Worm (Caenorhabditis elegans) whole organism, young adult: ENCODE results near the gene F21D9.11.

ENCODE experiments used
- B0336.3 ChIP-seq: fragments of 200-800 bp; sonication (Bioruptor generic); IDR thresholded peaks from 2 replicates; pipeline ENCODE4 v1.3.6; 2022; ENCODE audit warnings: missing genetic modification characterization, missing compliant biosample characterization
- D2030.7 ChIP-seq: fragments of 200-800 bp; sonication (Bioruptor generic); IDR thresholded peaks from 2 replicates; pipeline ENCODE4 v1.3.6; 2022; ENCODE audit warnings: missing genetic modification reagents, missing genetic modification characterization, missing compliant biosample characterization
- F22D6.2 ChIP-seq: sonication (generic microtip); optimal IDR thresholded peaks from 2 replicates; lab custom pipeline; 2016; ENCODE audit warnings: mild to moderate bottlenecking, missing genetic modification characterization, missing compliant biosample characterization
- F57A8.1 ChIP-seq: fragments of 200-800 bp; sonication (Bioruptor generic); optimal IDR thresholded peaks from 2 replicates; lab custom pipeline; 2018; ENCODE audit warnings: mild to moderate bottlenecking, missing genetic modification characterization, moderate library complexity, missing compliant biosample characterization
- F57C9.4 ChIP-seq: sonication (generic microtip); optimal IDR thresholded peaks from 2 replicates; lab custom pipeline; 2017; ENCODE audit warnings: mild to moderate bottlenecking, missing genetic modification characterization, missing compliant biosample characterization
- Y56A3A.18 ChIP-seq: fragments of 200-800 bp; sonication (Bioruptor generic); IDR thresholded peaks from 2 replicates; pipeline ENCODE4 v1.3.6; 2022; ENCODE audit warnings: missing genetic modification reagents, missing genetic modification characterization, missing compliant biosample characterization
- Y95B8A.8 ChIP-seq: fragments of 200-800 bp; sonication (Bioruptor generic); IDR thresholded peaks from 2 replicates; pipeline ENCODE4 v1.3.6; 2022; ENCODE audit warnings: missing genetic modification reagents, missing genetic modification characterization, missing compliant biosample characterization
- attf-5 ChIP-seq: fragments of 200-800 bp; sonication (Bioruptor generic); optimal IDR thresholded peaks from 2 replicates; lab custom pipeline; 2018; ENCODE audit warnings: mild to moderate bottlenecking, missing genetic modification characterization, missing compliant biosample characterization
- ceh-58 ChIP-seq: fragments of 200-800 bp; sonication (Bioruptor generic); IDR thresholded peaks from 2 replicates; pipeline ENCODE4 v1.3.6; 2022; ENCODE audit warnings: missing genetic modification characterization, missing compliant biosample characterization
- ceh-91 ChIP-seq: fragments of 200-800 bp; sonication (Bioruptor generic); IDR thresholded peaks from 2 replicates; pipeline ENCODE4 v1.3.6; 2022; ENCODE audit warnings: missing genetic modification reagents, missing genetic modification characterization, missing compliant biosample characterization
- ekl-4 ChIP-seq: fragments of 200-800 bp; sonication (Bioruptor generic); IDR thresholded peaks from 2 replicates; pipeline ENCODE4 v1.3.6; 2022; ENCODE audit warnings: missing genetic modification reagents, missing genetic modification characterization, missing compliant biosample characterization
- gei-17 ChIP-seq: fragments of 200-800 bp; sonication (Bioruptor generic); optimal IDR thresholded peaks from 2 replicates; lab custom pipeline; 2018; ENCODE audit warnings: mild to moderate bottlenecking, missing genetic modification characterization, missing compliant biosample characterization
- hrde-1 ChIP-seq: sonication (generic microtip); optimal IDR thresholded peaks from 2 replicates; lab custom pipeline; 2016; ENCODE audit warnings: missing genetic modification characterization, mild to moderate bottlenecking, missing compliant biosample characterization, moderate library complexity, missing genotype, missing genetic modification reagents, borderline replicate concordance
- lin-26 ChIP-seq: fragments of 200-800 bp; sonication (Bioruptor generic); IDR thresholded peaks from 2 replicates; pipeline ENCODE4 v1.3.6; 2022; ENCODE audit warnings: missing genetic modification reagents, missing genetic modification characterization, missing compliant biosample characterization
- lin-40 ChIP-seq: sonication (generic microtip); optimal IDR thresholded peaks from 2 replicates; lab custom pipeline; 2016; ENCODE audit warnings: missing genetic modification characterization, mild to moderate bottlenecking, missing compliant biosample characterization, missing genotype, missing genetic modification reagents
- lin-54 ChIP-seq: fragments of 200-800 bp; sonication (Bioruptor generic); optimal IDR thresholded peaks from 2 replicates; lab custom pipeline; 2018; ENCODE audit warnings: mild to moderate bottlenecking, missing genetic modification characterization, missing compliant biosample characterization
- lir-1 ChIP-seq: fragments of 200-800 bp; sonication (Bioruptor generic); conservative IDR thresholded peaks from 2 replicates; pipeline ENCODE4 v1.3.6; 2022; ENCODE audit warnings: missing genetic modification reagents, missing genetic modification characterization, missing compliant biosample characterization
- lsy-27 ChIP-seq: sonication (generic microtip); optimal IDR thresholded peaks from 2 replicates; lab custom pipeline; 2017; ENCODE audit warnings: missing genetic modification characterization, mild to moderate bottlenecking, missing compliant biosample characterization, antibody characterized with exemption, missing genotype, borderline replicate concordance; ENCODE audit not compliant: insufficient read depth
- mes-4 ChIP-seq: sonication (generic microtip); optimal IDR thresholded peaks from 2 replicates; lab custom pipeline; 2016; ENCODE audit warnings: missing genotype, missing genetic modification characterization, missing compliant biosample characterization
- mxl-1 ChIP-seq: sonication (generic microtip); optimal IDR thresholded peaks from 2 replicates; lab custom pipeline; 2016; ENCODE audit warnings: missing genetic modification characterization, missing compliant biosample characterization
- nfya-2 ChIP-seq: fragments of 200-800 bp; sonication (Bioruptor generic); IDR thresholded peaks from 2 replicates; pipeline ENCODE4 v1.3.6; 2022; ENCODE audit warnings: missing genetic modification reagents, missing genetic modification characterization, missing compliant biosample characterization
- rec-8 ChIP-seq, 2 experiments: sonication (generic microtip); optimal IDR thresholded peaks; 2 replicates each; lab custom pipeline; 2016; ENCODE audit warnings: mild to moderate bottlenecking in 2 of 2, missing genetic modification characterization in 2 of 2, missing genetic modification reagents in 2 of 2, missing genotype in 2 of 2, missing biosample characterization in 1 of 2, missing compliant biosample characterization in 1 of 2, moderate library complexity in 1 of 2
- rpc-1 ChIP-seq, 2 experiments: fragments of 150-350 bp in 1 of 2; sonication (generic microtip) in 1 of 2; optimal IDR thresholded peaks; 2 replicates each; lab custom pipeline; 2014 to 2018; ENCODE audit warnings: missing biosample characterization in 1 of 2, missing genetic modification characterization in 1 of 2, missing genetic modification reagents in 1 of 2, missing genotype in 1 of 2
- snpc-1.1 ChIP-seq: sonication (generic microtip); optimal IDR thresholded peaks from 2 replicates; lab custom pipeline; 2017; ENCODE audit warnings: missing genetic modification characterization, mild to moderate bottlenecking, missing compliant biosample characterization, antibody characterized with exemption, moderate library complexity, missing genotype, missing genetic modification reagents; ENCODE audit not compliant: insufficient read depth
- snpc-3.4 ChIP-seq: sonication (generic microtip); optimal IDR thresholded peaks from 2 replicates; lab custom pipeline; 2017; ENCODE audit warnings: missing genetic modification characterization, mild to moderate bottlenecking, missing compliant biosample characterization, antibody characterized with exemption, moderate library complexity, missing genotype, missing genetic modification reagents
- snpc-4 ChIP-seq, 5 experiments: fragments of 150-350 bp in 1 of 5; sonication (generic microtip) in 4 of 5; optimal IDR thresholded peaks; 2 replicates each; lab custom pipeline; 2014 to 2018; ENCODE audit warnings: missing genetic modification characterization in 5 of 5, missing biosample characterization in 3 of 5, antibody characterized with exemption in 2 of 5, mild to moderate bottlenecking in 2 of 5, missing compliant biosample characterization in 2 of 5, missing genotype in 2 of 5, moderate library complexity in 2 of 5, missing genetic modification reagents in 1 of 5
- somi-1 ChIP-seq: fragments of 200-800 bp; sonication (Bioruptor generic); optimal IDR thresholded peaks from 2 replicates; lab custom pipeline; 2018; ENCODE audit warnings: mild to moderate bottlenecking, missing genetic modification characterization, missing compliant biosample characterization
- sptf-2 ChIP-seq: fragments of 200-800 bp; sonication (Bioruptor generic); optimal IDR thresholded peaks from 2 replicates; lab custom pipeline; 2018; ENCODE audit warnings: mild to moderate bottlenecking, missing genetic modification characterization, missing compliant biosample characterization
- tlf-1 ChIP-seq: fragments of 200-800 bp; sonication (Bioruptor generic); optimal IDR thresholded peaks from 2 replicates; lab custom pipeline; 2018; ENCODE audit warnings: mild to moderate bottlenecking, missing genetic modification characterization, missing compliant biosample characterization
- unc-62 ChIP-seq: fragments of 150-350 bp; optimal IDR thresholded peaks from 2 replicates; lab custom pipeline; 2014; ENCODE audit warnings: missing biosample characterization, missing genetic modification reagents, missing genetic modification characterization
- xnd-1 ChIP-seq: sonication (generic microtip); optimal IDR thresholded peaks from 2 replicates; lab custom pipeline; 2016; ENCODE audit warnings: missing genotype, missing genetic modification reagents, missing genetic modification characterization, missing compliant biosample characterization
- ztf-18 ChIP-seq: sonication (generic microtip); optimal IDR thresholded peaks from 2 replicates; lab custom pipeline; 2016; ENCODE audit warnings: missing genotype, mild to moderate bottlenecking, missing genetic modification characterization, missing compliant biosample characterization
- ztf-22 ChIP-seq: fragments of 200-800 bp; sonication (Bioruptor generic); optimal IDR thresholded peaks from 2 replicates; lab custom pipeline; 2018; ENCODE audit warnings: mild to moderate bottlenecking, missing genetic modification characterization, moderate library complexity, missing compliant biosample characterization
- ztf-28 ChIP-seq: fragments of 200-800 bp; sonication (Bioruptor generic); IDR thresholded peaks from 2 replicates; pipeline ENCODE4 v1.3.6; 2022; ENCODE audit warnings: missing genetic modification reagents, missing genetic modification characterization, missing compliant biosample characterization
- ztf-3 ChIP-seq: fragments of 200-800 bp; sonication (Bioruptor generic); optimal IDR thresholded peaks from 2 replicates; lab custom pipeline; 2018; ENCODE audit warnings: mild to moderate bottlenecking, missing genetic modification characterization, missing compliant biosample characterization

F21D9.11 gene

ce11 chrV:19237204-19237603 lies 14.7 kb upstream of the F21D9.11 start, which contains the start of gene fbxb-2:
fbxb-2 (minus strand) TSS chrV:19237304.
- no peak for TF ChIP-seq mxl-1 (tag; lab: Kevin White, UChicago)
- TF ChIP-seq tlf-1 (GFP tag; lab: Kevin White, UChicago): no peak
- no peak for TF ChIP-seq B0336.3 (GFP tag; lab: Robert Waterston, UW)
- no peak for TF ChIP-seq somi-1
- no peak for TF ChIP-seq lin-26 (GFP tag; lab: Robert Waterston, UW)
- no peak for TF ChIP-seq D2030.7
- TF ChIP-seq ztf-3 (GFP tag; lab: Kevin White, UChicago): no peak
- no peak for TF ChIP-seq xnd-1
- TF ChIP-seq ztf-18 (tag; lab: Kevin White, UChicago): no peak
- TF ChIP-seq ceh-58 (GFP tag; lab: Robert Waterston, UW): no peak
- no peak for TF ChIP-seq snpc-3.4
- no peak for TF ChIP-seq Y95B8A.8 (GFP tag; lab: Robert Waterston, UW)
- no peak for TF ChIP-seq ztf-28 (GFP tag; lab: Robert Waterston, UW)
- TF ChIP-seq unc-62: no peak
- no peak for TF ChIP-seq rpc-1 (optimal IDR thresholded peaks at IDR 0.05; lab: Kevin White, UChicago)
- TF ChIP-seq rpc-1 (tag; optimal IDR thresholded peaks at IDR 0.05; lab: Kevin White, UChicago): no peak

DNA sequence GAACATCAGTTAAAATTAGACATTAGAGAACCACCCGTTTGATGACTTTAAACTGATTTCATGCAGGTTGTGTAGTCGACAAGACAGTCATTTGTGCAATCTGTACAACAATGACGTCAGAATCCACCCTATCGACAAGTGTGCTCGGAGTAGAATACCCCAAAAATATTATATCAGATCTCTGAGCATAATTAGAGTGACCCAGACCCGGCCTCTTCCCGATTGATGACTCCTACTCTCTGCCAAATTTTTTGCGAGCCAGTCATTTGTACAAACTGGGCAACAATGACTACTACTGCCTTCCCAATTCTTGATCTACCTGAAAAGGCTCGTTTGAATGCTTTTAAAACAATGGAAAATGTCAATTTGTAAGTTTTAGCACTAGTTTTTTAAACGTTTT lies 11.8 kb upstream of the F21D9.11 start, which contains the start of the genes fbxb-115 and fbxb-1:
Gene fbxb-115, minus strand, starts transcription at position 101 of the 400 bp plus-strand sequence.
Gene fbxb-1, plus strand, starts transcription at position 226 of the 400 bp plus-strand sequence.
- TF ChIP-seq ceh-91 (GFP tag; lab: Robert Waterston, UW): no peak
- no peak for TF ChIP-seq lsy-27
- TF ChIP-seq F57A8.1: no peak
- TF ChIP-seq lir-1 (GFP tag; lab: Robert Waterston, UW): no peak

DNA sequence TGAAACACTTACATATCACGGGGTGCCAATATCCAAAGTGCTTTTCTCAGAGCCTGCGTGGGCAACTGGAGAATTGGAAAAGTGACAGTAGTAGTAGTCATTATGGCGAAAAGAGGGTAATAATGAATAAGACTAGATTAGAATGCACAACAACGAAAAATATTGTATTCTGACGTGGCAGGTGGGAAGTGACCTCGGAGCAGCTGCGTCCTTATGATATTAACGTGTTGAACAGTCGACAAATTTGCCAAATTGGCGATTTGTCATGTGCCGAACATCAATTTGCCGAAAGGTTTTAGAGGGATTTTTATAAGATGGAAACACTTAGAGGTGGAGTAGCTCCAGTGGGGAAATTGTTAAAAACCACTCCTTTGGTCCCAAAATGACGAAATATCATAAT lies 961 bp upstream of the F21D9.11 start, which contains the start of gene str-81:
Gene str-81, minus strand, starts transcription at position 101 of the 400 bp plus-strand sequence.
- no peak for TF ChIP-seq ceh-58 (GFP tag; lab: Robert Waterston, UW)

- TF ChIP-seq snpc-3.4 (no peak), ekl-4 (GFP tag; lab: Robert Waterston, UW) (no peak), lin-54 (GFP tag; lab: Kevin White, UChicago) (no peak)
Observed at ce11 chrV:19253520-19253919, 1.6 kb downstream of the F21D9.11 start, which contains the start of gene F21D9.4. F21D9.4 (plus strand) TSS chrV:19253820.

DNA sequence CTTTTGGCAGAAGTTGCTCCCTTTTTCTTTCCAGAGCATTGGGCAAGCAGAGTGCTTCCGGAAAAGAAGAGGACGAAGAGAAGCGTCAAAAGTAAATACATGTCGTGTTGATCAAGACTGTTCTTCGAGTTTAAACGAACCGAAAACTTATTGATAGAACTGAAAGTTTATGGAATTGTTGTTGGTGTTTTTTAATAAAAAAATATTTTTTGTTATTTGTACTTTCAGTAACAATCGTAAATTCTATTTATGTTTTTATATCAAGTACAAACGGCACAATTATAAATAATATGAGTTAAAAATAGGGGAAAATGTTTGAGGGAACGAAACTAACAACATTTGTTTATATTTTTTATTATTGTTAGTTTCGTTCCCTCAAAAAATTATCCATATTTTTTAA lies 5.7 kb downstream of the F21D9.11 start, which contains the start of gene F21D9.3:
Gene F21D9.3, minus strand, starts transcription at position 101 of the 400 bp plus-strand sequence.
- TF ChIP-seq lin-40 (tag; lab: Kevin White, UChicago): no peak
- no peak for TF ChIP-seq attf-5 (GFP tag; lab: Kevin White, UChicago)
- no peak for TF ChIP-seq sptf-2 (GFP tag; lab: Kevin White, UChicago)
- TF ChIP-seq Y56A3A.18 (GFP tag; lab: Robert Waterston, UW): no peak

DNA sequence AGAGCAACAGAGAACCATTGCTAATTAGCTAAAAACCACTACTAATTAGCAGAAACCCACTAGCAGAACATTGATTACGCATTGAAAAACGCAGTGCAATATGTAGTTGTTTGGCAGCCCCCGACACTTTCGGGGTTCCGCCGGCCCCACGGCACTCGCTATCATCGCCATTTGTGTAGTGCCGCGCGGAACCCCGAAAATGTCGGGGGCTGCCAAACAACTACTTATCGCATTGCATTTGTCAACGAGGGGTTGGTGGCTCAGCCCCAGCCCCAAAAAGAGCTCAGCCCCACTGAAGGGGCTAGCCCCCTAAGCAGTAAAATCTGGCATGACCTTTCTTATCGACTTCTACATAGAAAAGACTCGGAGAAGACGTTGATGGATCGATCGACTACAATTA lies 7.5 kb downstream of the F21D9.11 start:
- TF ChIP-seq F22D6.2 (tag; lab: Kevin White, UChicago) (no peak), lin-26 (GFP tag; lab: Robert Waterston, UW) (no peak), mes-4 (tag; lab: Kevin White, UChicago) (no peak), sptf-2 (GFP tag; lab: Kevin White, UChicago) (no peak), hrde-1 (tag; lab: Kevin White, UChicago) (no peak), snpc-1.1 (tag; lab: Kevin White, UChicago) (peak; percentile 55), rec-8 (tag; optimal IDR thresholded peaks at IDR 0.05; lab: Kevin White, UChicago) (no peak), ztf-22 (GFP tag; lab: Kevin White, UChicago) (no peak), ztf-18 (tag; lab: Kevin White, UChicago) (no peak), nfya-2 (GFP tag; lab: Robert Waterston, UW) (no peak), gei-17 (no peak), F57C9.4 (no peak), snpc-4 (GFP tag; optimal IDR thresholded peaks at IDR 0.05; lab: Kevin White, UChicago) (no peak), snpc-4 (tag; optimal IDR thresholded peaks at IDR 0.05; lab: Kevin White, UChicago) (peak in 2 of 4 experiments; percentile 67 to 81)
